Fruit fly (Drosophila melanogaster) Kc167 (cell line): ENCODE results near the gene Edem1.

Experiments
- Sin3A ChIP-seq: fragments of >200 bp; optimal IDR thresholded peaks from 2 replicates; lab custom pipeline; 2018; ENCODE audit warnings: missing external identifiers
- h ChIP-seq: fragments of >200 bp; optimal IDR thresholded peaks from 3 replicates; lab custom pipeline; 2018; ENCODE audit warnings: missing external identifiers
- insv ChIP-seq: fragments of >200 bp; optimal IDR thresholded peaks from 3 replicates; lab custom pipeline; 2018; ENCODE audit warnings: missing external identifiers
- psq ChIP-seq: fragments of >200 bp; optimal IDR thresholded peaks from 2 replicates; lab custom pipeline; 2017; ENCODE audit warnings: missing external identifiers

DNA sequence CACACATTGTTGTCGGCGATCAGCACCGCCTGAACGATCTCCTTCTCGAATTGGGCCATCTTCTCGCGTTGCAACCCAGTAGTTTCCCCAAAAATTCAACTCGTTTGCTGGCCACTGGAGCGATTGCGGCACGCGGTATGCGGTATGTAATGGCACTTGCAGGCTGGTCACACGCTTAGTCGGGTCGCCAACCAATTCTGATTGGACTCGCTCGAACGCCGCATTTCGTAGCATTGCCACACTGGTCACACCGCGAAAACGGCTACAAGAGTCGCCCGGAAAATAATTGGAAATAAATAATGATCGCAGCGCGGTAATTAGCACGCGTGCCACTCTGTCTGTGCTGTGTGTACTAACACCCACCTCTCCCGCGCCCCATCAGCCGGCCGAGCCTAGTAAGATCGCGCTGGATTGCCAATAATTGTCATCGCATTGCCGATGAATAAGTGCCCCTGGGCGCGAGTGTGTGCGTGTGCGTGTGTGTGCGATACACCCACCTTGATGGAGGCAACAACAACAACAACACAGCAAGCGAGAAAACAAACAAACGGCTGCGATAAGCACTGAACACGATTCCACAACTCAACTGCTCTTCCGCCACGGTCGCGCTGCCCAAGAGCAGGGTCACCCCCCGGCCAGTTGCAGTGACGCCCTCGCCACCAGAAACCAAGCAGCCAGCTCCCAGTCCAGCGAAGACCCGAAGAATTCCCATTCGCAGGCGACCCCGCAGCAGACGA is 14.3 kb upstream of the Edem1 start, which contains the start of the genes eIF2Bepsilon and Ocrl:
- TF ChIP-seq psq (lab: Kevin White, UChicago) (no peak), h (lab: Kevin White, UChicago) (no peak), insv (lab: Kevin White, UChicago) (peak; percentile 93), Sin3A (no peak)
